Worm (Caenorhabditis elegans): ENCODE data around the gene F47D12.3.

- no peak for TF ChIP-seq nhr-28 (tag; optimal IDR thresholded peaks at IDR 0.05)
- TF ChIP-seq drap-1 (GFP tag; optimal IDR thresholded peaks at IDR 0.05) = no peak
- TF ChIP-seq ces-1 (GFP tag; optimal IDR thresholded peaks at IDR 0.05) = no peak
- TF ChIP-seq snpc-4 (tag; optimal IDR thresholded peaks at IDR 0.05) = no peak
- TF ChIP-seq elt-3 (tag; optimal IDR thresholded peaks at IDR 0.05) = no peak
- no peak for TF ChIP-seq nhr-237 (tag; optimal IDR thresholded peaks at IDR 0.05)
These were observed 5.5 kb downstream of the F47D12.3 start for ce11 chrIII:6303787-6304186.

All from whole organism, mixed stage, embryonic.